Worm (Caenorhabditis elegans) whole organism, early embryonic: ENCODE results near the gene M02E1.3.

Experiments
- B0310.2 ChIP-seq: sonication (generic microtip); optimal IDR thresholded peaks from 2 replicates; lab custom pipeline; 2016; ENCODE audit warnings: mild to moderate bottlenecking, missing genetic modification characterization, missing compliant biosample characterization
- F13C5.2 ChIP-seq: sonication (generic microtip); optimal IDR thresholded peaks from 2 replicates; lab custom pipeline; 2017; ENCODE audit warnings: mild to moderate bottlenecking, missing genetic modification characterization, inconsistent platforms, missing compliant biosample characterization
- ama-1 ChIP-seq: fragments of 150-350 bp; optimal IDR thresholded peaks from 2 replicates; lab custom pipeline; 2014
- ceh-13 ChIP-seq: fragments of 200-800 bp; sonication (Bioruptor generic); optimal IDR thresholded peaks from 2 replicates; lab custom pipeline; 2018; ENCODE audit warnings: mild to moderate bottlenecking, missing genetic modification characterization, missing compliant biosample characterization
- ets-7 ChIP-seq: sonication (generic microtip); optimal IDR thresholded peaks from 2 replicates; lab custom pipeline; 2016; ENCODE audit warnings: missing genotype, missing genetic modification characterization, missing compliant biosample characterization
- flt-1 ChIP-seq: fragments of 200-800 bp; sonication (Bioruptor generic); IDR thresholded peaks from 2 replicates; pipeline ENCODE4 v1.3.6; 2022; ENCODE audit warnings: missing genetic modification characterization, missing compliant biosample characterization
- hmbx-1 ChIP-seq: sonication (generic microtip); optimal IDR thresholded peaks from 2 replicates; lab custom pipeline; 2016; ENCODE audit warnings: mild to moderate bottlenecking, missing genetic modification characterization, missing compliant biosample characterization
- hmg-4 ChIP-seq: fragments of 200-800 bp; sonication (Bioruptor generic); optimal IDR thresholded peaks from 2 replicates; lab custom pipeline; 2018; ENCODE audit warnings: mild to moderate bottlenecking, missing genetic modification characterization, missing compliant biosample characterization
- pes-1 ChIP-seq: fragments of 200-800 bp; sonication (Bioruptor generic); IDR thresholded peaks from 2 replicates; pipeline ENCODE4 v1.3.6; 2022; ENCODE audit warnings: missing genetic modification reagents, missing genetic modification characterization, missing compliant biosample characterization
- sea-1 ChIP-seq: fragments of 200-800 bp; sonication (Bioruptor generic); conservative IDR thresholded peaks from 2 replicates; pipeline ENCODE4 v1.3.6; 2022; ENCODE audit warnings: missing genetic modification characterization, missing compliant biosample characterization
- tbx-11 ChIP-seq: fragments of 200-800 bp; sonication (Bioruptor generic); IDR thresholded peaks from 2 replicates; pipeline ENCODE4 v1.3.6; 2022; ENCODE audit warnings: missing genetic modification characterization, missing compliant biosample characterization
- tbx-37 ChIP-seq: fragments of 200-800 bp; sonication (Bioruptor generic); conservative IDR thresholded peaks from 2 replicates; pipeline ENCODE4 v1.3.6; 2022; ENCODE audit warnings: missing genetic modification reagents, missing genetic modification characterization, missing compliant biosample characterization

ce11 chrX:324021-324420 is 1.7 kb downstream of the M02E1.3 start:
- no peak for TF ChIP-seq F13C5.2
- TF ChIP-seq sea-1 (GFP tag; lab: Robert Waterston, UW): no peak
- TF ChIP-seq ama-1 (lab: Kevin White, UChicago): no peak
- no peak for TF ChIP-seq tbx-37
- TF ChIP-seq pes-1 (GFP tag; lab: Robert Waterston, UW): no peak
- TF ChIP-seq hmbx-1 (tag; lab: Kevin White, UChicago): no peak
- TF ChIP-seq hmg-4 (GFP tag; lab: Kevin White, UChicago): no peak
- no peak for TF ChIP-seq flt-1 (GFP tag; lab: Robert Waterston, UW)
- TF ChIP-seq ceh-13 (GFP tag; lab: Kevin White, UChicago): no peak
- no peak for TF ChIP-seq tbx-11 (GFP tag; lab: Robert Waterston, UW)
- TF ChIP-seq B0310.2 (tag; lab: Kevin White, UChicago): no peak
- no peak for TF ChIP-seq ets-7
